Fruit fly (Drosophila melanogaster) whole organism, embryonic: ENCODE results near the gene fzy.

Source experiments
- ATbp ChIP-seq: fragments of 200-800 bp; sonication (Bioruptor generic); optimal IDR thresholded peaks from 2 replicates; lab custom pipeline; 2017; ENCODE audit warnings: missing biosample characterization, mild to moderate bottlenecking, missing genetic modification characterization, missing genetic modification reagents
- Ada2b ChIP-seq: fragments of 200-800 bp; sonication (Bioruptor generic); IDR thresholded peaks from 2 replicates; pipeline ENCODE4 v1.3.6; 2022; ENCODE audit warnings: missing biosample characterization, missing genetic modification characterization
- Awh ChIP-seq: fragments of 200-800 bp; sonication (Bioruptor generic); IDR thresholded peaks from 2 replicates; pipeline ENCODE4, ENCODE4 v1.3.6; 2022; ENCODE audit warnings: missing biosample characterization, missing genetic modification characterization
- C15 ChIP-seq: fragments of 200-800 bp; sonication (Bioruptor generic); IDR thresholded peaks from 3 replicates; pipeline ENCODE4 v1.3.6; 2022; ENCODE audit warnings: missing biosample characterization, missing genetic modification characterization
- CG10366 ChIP-seq: fragments of 200-800 bp; sonication (Bioruptor generic); IDR thresholded peaks from 2 replicates; pipeline ENCODE4 v1.3.6; 2022; ENCODE audit warnings: missing biosample characterization, missing genetic modification characterization
- CG11085 ChIP-seq: fragments of 200-800 bp; sonication (Bioruptor generic); IDR thresholded peaks from 2 replicates; pipeline ENCODE4 v1.3.6; 2022; ENCODE audit warnings: missing biosample characterization, missing genetic modification characterization
- CG1233 ChIP-seq: fragments of 200-800 bp; sonication (Bioruptor generic); optimal IDR thresholded peaks from 4 replicates; lab custom pipeline; 2018; ENCODE audit warnings: missing biosample characterization, mild to moderate bottlenecking, missing genetic modification characterization
- CG12659 ChIP-seq: fragments of 200-800 bp; sonication (Bioruptor generic); optimal IDR thresholded peaks from 3 replicates; lab custom pipeline; 2017; ENCODE audit warnings: mild to moderate bottlenecking, missing biosample characterization, missing genetic modification reagents, missing genetic modification characterization
- CG15479 ChIP-seq: fragments of 200-800 bp; sonication (Bioruptor generic); optimal IDR thresholded peaks from 3 replicates; lab custom pipeline; 2019; ENCODE audit warnings: missing biosample characterization, mild to moderate bottlenecking, missing genetic modification characterization, moderate library complexity
- CG17328 ChIP-seq: fragments of 200-800 bp; sonication (Bioruptor generic); IDR thresholded peaks from 2 replicates; pipeline ENCODE4 v1.3.6; 2022; ENCODE audit warnings: missing biosample characterization, missing genetic modification characterization
- CG17568 ChIP-seq: fragments of 200-800 bp; sonication (Bioruptor generic); optimal IDR thresholded peaks from 2 replicates; lab custom pipeline; 2018; ENCODE audit warnings: missing biosample characterization, mild to moderate bottlenecking, missing genetic modification characterization, moderate library complexity
- CG18011 ChIP-seq: fragments of 200-800 bp; sonication (Bioruptor generic); optimal IDR thresholded peaks from 2 replicates; lab custom pipeline; 2017; ENCODE audit warnings: missing biosample characterization, missing genetic modification characterization, mild to moderate bottlenecking, moderate library complexity, missing genotype
- CG18476 ChIP-seq: fragments of 200-800 bp; sonication (Bioruptor generic); optimal IDR thresholded peaks from 2 replicates; lab custom pipeline; 2016; ENCODE audit warnings: missing biosample characterization, mild to moderate bottlenecking, missing genetic modification characterization
- CG18599 ChIP-seq: fragments of 200-800 bp; sonication (Bioruptor generic); optimal IDR thresholded peaks from 3 replicates; lab custom pipeline; 2017; ENCODE audit warnings: missing biosample characterization, missing genetic modification characterization, mild to moderate bottlenecking, moderate library complexity, missing genetic modification reagents
- CG18619 ChIP-seq: fragments of 200-800 bp; sonication (Bioruptor generic); optimal IDR thresholded peaks from 3 replicates; lab custom pipeline; 2017; ENCODE audit warnings: missing biosample characterization, mild to moderate bottlenecking, missing genetic modification characterization
- CG34224 ChIP-seq: fragments of 200-800 bp; sonication (Bioruptor generic); IDR thresholded peaks from 3 replicates; pipeline ENCODE4 v1.3.6; 2022; ENCODE audit warnings: missing biosample characterization, missing genetic modification characterization; ENCODE audit not compliant: partially characterized antibody
- CG4617 ChIP-seq: fragments of 200-800 bp; sonication (Bioruptor generic); optimal IDR thresholded peaks from 3 replicates; lab custom pipeline; 2016; ENCODE audit warnings: missing biosample characterization, missing genetic modification characterization, borderline replicate concordance
- CG5953 ChIP-seq: fragments of 200-800 bp; sonication (Bioruptor generic); IDR thresholded peaks from 2 replicates; pipeline ENCODE4 v1.3.6; 2022; ENCODE audit warnings: missing biosample characterization, missing genetic modification characterization
- CG7928 ChIP-seq: fragments of 200-800 bp; sonication (Bioruptor generic); optimal IDR thresholded peaks from 2 replicates; lab custom pipeline; 2017; ENCODE audit warnings: missing biosample characterization, mild to moderate bottlenecking, missing genetic modification characterization
- CG7987 ChIP-seq: fragments of 200-800 bp; sonication (Bioruptor generic); optimal IDR thresholded peaks from 2 replicates; lab custom pipeline; 2018; ENCODE audit warnings: missing biosample characterization, mild to moderate bottlenecking, missing genetic modification characterization, moderate library complexity
- CG8290 ChIP-seq, 3 experiments: fragments of 200-800 bp; sonication (Bioruptor generic); optimal IDR thresholded peaks; 2 replicates each; lab custom pipeline; 2016 to 2019; ENCODE audit warnings: missing biosample characterization in 3 of 3, missing genetic modification characterization in 3 of 3, mild to moderate bottlenecking in 2 of 3, moderate library complexity in 1 of 3
- Dll ChIP-seq: fragments of 200-800 bp; sonication (Bioruptor generic); IDR thresholded peaks from 4 replicates; pipeline ENCODE4 v1.3.6; 2022; ENCODE audit warnings: missing biosample characterization, missing genetic modification characterization; ENCODE audit not compliant: partially characterized antibody
- Dp ChIP-seq: fragments of 200-800 bp; sonication (Bioruptor generic); optimal IDR thresholded peaks from 2 replicates; lab custom pipeline; 2018; ENCODE audit warnings: missing biosample characterization, mild to moderate bottlenecking, missing genetic modification characterization, moderate library complexity
- Gsc ChIP-seq: fragments of 200-800 bp; sonication (Bioruptor generic); IDR thresholded peaks from 2 replicates; pipeline ENCODE4 v1.3.6; 2022; ENCODE audit warnings: missing biosample characterization, missing genetic modification characterization
- HmgZ ChIP-seq: fragments of 200-800 bp; sonication (Bioruptor generic); optimal IDR thresholded peaks from 2 replicates; lab custom pipeline; 2018; ENCODE audit warnings: missing biosample characterization, mild to moderate bottlenecking, missing genetic modification characterization
- MBD-R2 ChIP-seq: fragments of 200-800 bp; sonication (Bioruptor generic); IDR thresholded peaks from 2 replicates; pipeline ENCODE4 v1.3.6; 2022; ENCODE audit warnings: missing biosample characterization, missing genetic modification characterization
- MESR4 ChIP-seq: fragments of 200-800 bp; sonication (Bioruptor generic); optimal IDR thresholded peaks from 2 replicates; lab custom pipeline; 2018; ENCODE audit warnings: missing biosample characterization, mild to moderate bottlenecking, missing genetic modification characterization, moderate library complexity
- NfI ChIP-seq: fragments of 200-800 bp; sonication (Bioruptor generic); optimal IDR thresholded peaks from 3 replicates; lab custom pipeline; 2018; ENCODE audit warnings: missing biosample characterization, mild to moderate bottlenecking, missing genetic modification characterization, moderate library complexity
- Oli ChIP-seq: fragments of 200-800 bp; sonication (Bioruptor generic); optimal IDR thresholded peaks from 2 replicates; lab custom pipeline; 2018; ENCODE audit warnings: missing biosample characterization, mild to moderate bottlenecking, missing genetic modification characterization, moderate library complexity
- Ptx1 ChIP-seq: fragments of 200-800 bp; sonication (Bioruptor generic); IDR thresholded peaks from 2 replicates; pipeline ENCODE4 v1.3.6; 2022; ENCODE audit warnings: missing biosample characterization, missing genetic modification characterization
- Spps ChIP-seq: fragments of 200-800 bp; sonication (Bioruptor generic); optimal IDR thresholded peaks from 2 replicates; lab custom pipeline; 2018; ENCODE audit warnings: missing biosample characterization, mild to moderate bottlenecking, missing genetic modification characterization
- Xbp1 ChIP-seq: fragments of 200-800 bp; sonication (Bioruptor generic); optimal IDR thresholded peaks from 3 replicates; lab custom pipeline; 2016; ENCODE audit warnings: missing biosample characterization, mild to moderate bottlenecking, missing genetic modification characterization
- al ChIP-seq: fragments of 200-800 bp; sonication (Bioruptor generic); IDR thresholded peaks from 2 replicates; pipeline ENCODE4 v1.3.6; 2022; ENCODE audit warnings: missing biosample characterization, missing genetic modification characterization
- aop ChIP-seq: fragments of 200-800 bp; sonication (Bioruptor generic); IDR thresholded peaks from 2 replicates; pipeline ENCODE4 v1.3.6; 2022; ENCODE audit warnings: missing biosample characterization, missing genetic modification characterization
- ash1 ChIP-seq: fragments of 200-800 bp; sonication (Bioruptor generic); optimal IDR thresholded peaks from 2 replicates; lab custom pipeline; 2018; ENCODE audit warnings: missing biosample characterization, mild to moderate bottlenecking, missing genetic modification characterization
- bab2 ChIP-seq: fragments of 200-800 bp; sonication (Bioruptor generic); optimal IDR thresholded peaks from 2 replicates; lab custom pipeline; 2016; ENCODE audit warnings: missing biosample characterization, missing genetic modification characterization
- chinmo ChIP-seq: fragments of 200-800 bp; sonication (Bioruptor generic); IDR thresholded peaks from 4 replicates; pipeline ENCODE4 v1.3.6; 2022; ENCODE audit warnings: missing biosample characterization, missing genetic modification characterization; ENCODE audit not compliant: partially characterized antibody
- chm ChIP-seq: fragments of 200-800 bp; sonication (Bioruptor generic); IDR thresholded peaks from 2 replicates; pipeline ENCODE4 v1.3.6; 2022; ENCODE audit warnings: missing biosample characterization, missing genetic modification characterization
- disco-r ChIP-seq: fragments of 200-800 bp; sonication (Bioruptor generic); optimal IDR thresholded peaks from 2 replicates; lab custom pipeline; 2016; ENCODE audit warnings: missing biosample characterization, missing genetic modification characterization
- emc ChIP-seq: fragments of 200-800 bp; sonication (Bioruptor generic); optimal IDR thresholded peaks from 2 replicates; lab custom pipeline; 2016; ENCODE audit warnings: missing biosample characterization, missing genetic modification characterization
- fd102C ChIP-seq: fragments of 200-800 bp; sonication (Bioruptor generic); optimal IDR thresholded peaks from 2 replicates; lab custom pipeline; 2018; ENCODE audit warnings: missing biosample characterization, mild to moderate bottlenecking, missing genetic modification characterization, moderate library complexity
- ken ChIP-seq: fragments of 200-800 bp; sonication (Bioruptor generic); IDR thresholded peaks from 3 replicates; pipeline ENCODE4 v1.3.6; 2022; ENCODE audit warnings: missing biosample characterization, missing genetic modification characterization
- lilli ChIP-seq: fragments of 200-800 bp; sonication (Bioruptor generic); optimal IDR thresholded peaks from 3 replicates; lab custom pipeline; 2016; ENCODE audit warnings: missing biosample characterization, missing genetic modification characterization
- nerfin-1 ChIP-seq: fragments of 200-800 bp; sonication (Bioruptor generic); optimal IDR thresholded peaks from 3 replicates; lab custom pipeline; 2019; ENCODE audit warnings: missing biosample characterization, mild to moderate bottlenecking, missing genetic modification characterization, moderate library complexity
- scrt ChIP-seq: fragments of 200-800 bp; sonication (Bioruptor generic); optimal IDR thresholded peaks from 2 replicates; lab custom pipeline; 2018; ENCODE audit warnings: missing biosample characterization, mild to moderate bottlenecking, missing genetic modification characterization, moderate library complexity
- sens-2 ChIP-seq: fragments of 200-800 bp; sonication (Bioruptor generic); IDR thresholded peaks from 2 replicates; pipeline ENCODE4 v1.3.6; 2022; ENCODE audit warnings: missing biosample characterization, missing genetic modification characterization
- sob ChIP-seq: fragments of 200-800 bp; sonication (Bioruptor generic); IDR thresholded peaks from 2 replicates; pipeline ENCODE4 v1.3.6; 2022; ENCODE audit warnings: missing biosample characterization, missing genetic modification characterization
- ssp ChIP-seq: fragments of 200-800 bp; sonication (Bioruptor generic); IDR thresholded peaks from 2 replicates; pipeline ENCODE4 v1.3.6; 2022; ENCODE audit warnings: missing biosample characterization, missing genetic modification characterization
- trem ChIP-seq: fragments of 200-800 bp; optimal IDR thresholded peaks from 3 replicates; lab custom pipeline; 2019; ENCODE audit warnings: missing biosample characterization, mild to moderate bottlenecking, missing genetic modification characterization, moderate library complexity
- twi ChIP-seq: fragments of 200-800 bp; optimal IDR thresholded peaks from 2 replicates; lab custom pipeline; 2019; ENCODE audit warnings: missing biosample characterization, mild to moderate bottlenecking, missing genetic modification characterization, moderate library complexity
- wor ChIP-seq: fragments of 200-800 bp; sonication (Bioruptor generic); IDR thresholded peaks from 2 replicates; pipeline ENCODE4 v1.3.6; 2022; ENCODE audit warnings: missing biosample characterization, missing genetic modification characterization

Gene fzy

dm6 chr2L:16275809-16276178, 35.0 kb upstream of the fzy start (continued):
- TF ChIP-seq C15 (GFP tag; lab: Robert Waterston, UW), result no peak
- no peak for TF ChIP-seq Gsc (GFP tag; lab: Robert Waterston, UW)
- TF ChIP-seq ken (GFP tag; lab: Robert Waterston, UW), result no peak
- no peak for TF ChIP-seq CG17568
- no peak for TF ChIP-seq CG7928 (GFP tag; lab: Kevin White, UChicago)
- peak; percentile 47 for TF ChIP-seq CG18476 (GFP tag; lab: Kevin White, UChicago)
- peak; percentile 32 for TF ChIP-seq Xbp1 (GFP tag; lab: Kevin White, UChicago)
- TF ChIP-seq sens-2 (GFP tag; lab: Robert Waterston, UW), result no peak
- peak; percentile 86 for TF ChIP-seq CG18599
- TF ChIP-seq ATbp (GFP tag; lab: Kevin White, UChicago), result peak; percentile 47
- TF ChIP-seq trem (tag; lab: Kevin White, UChicago), result no peak
- TF ChIP-seq CG11085 (GFP tag; lab: Robert Waterston, UW), result no peak
- TF ChIP-seq CG12659, result peak; percentile 48
- TF ChIP-seq fd102C (GFP tag; lab: Kevin White, UChicago), result no peak
- TF ChIP-seq Dp, result no peak
- no peak for TF ChIP-seq twi
- TF ChIP-seq Ada2b (GFP tag; lab: Robert Waterston, UW), result peak; percentile 36; the same call in 1 of the 2 replicates
- TF ChIP-seq Spps (tag; lab: Kevin White, UChicago), result no peak
- peak; percentile 45 for TF ChIP-seq lilli (GFP tag; lab: Kevin White, UChicago)
- peak; percentile 35 for TF ChIP-seq Ptx1 (GFP tag; lab: Robert Waterston, UW)
- no peak for TF ChIP-seq CG34224 (GFP tag; lab: Robert Waterston, UW)
- no peak for TF ChIP-seq CG15479 (GFP tag; lab: Kevin White, UChicago)
- TF ChIP-seq nerfin-1 (tag; lab: Kevin White, UChicago), result no peak
- TF ChIP-seq emc (GFP tag; lab: Kevin White, UChicago), result no peak
- no peak for TF ChIP-seq HmgZ (tag; lab: Kevin White, UChicago)
- peak; percentile 42 for TF ChIP-seq NfI (GFP tag; lab: Kevin White, UChicago)
- no peak for TF ChIP-seq Awh
- no peak for TF ChIP-seq CG4617
- peak; percentile 16 for TF ChIP-seq bab2
- no peak for TF ChIP-seq al
- TF ChIP-seq aop (GFP tag; lab: Robert Waterston, UW), result no peak
- no peak for TF ChIP-seq ash1 (GFP tag; lab: Kevin White, UChicago)
- no peak for TF ChIP-seq CG18011
- no peak for TF ChIP-seq MBD-R2
- peak; percentile 40; the same call in 1 of the 2 replicates for TF ChIP-seq sob (GFP tag; lab: Robert Waterston, UW)
- TF ChIP-seq scrt (GFP tag; lab: Kevin White, UChicago), result peak; percentile 50
- TF ChIP-seq CG8290 (GFP tag; optimal IDR thresholded peaks at IDR 0.05; lab: Kevin White, UChicago), result no peak
- TF ChIP-seq CG8290 (tag; optimal IDR thresholded peaks at IDR 0.05; lab: Kevin White, UChicago), result no peak
- peak; percentile 41 for TF ChIP-seq CG18619 (GFP tag; lab: Kevin White, UChicago)
- TF ChIP-seq wor, result no peak
- TF ChIP-seq Oli (tag; lab: Kevin White, UChicago), result peak; percentile 62
- peak; percentile 35 for TF ChIP-seq CG10366 (GFP tag; lab: Robert Waterston, UW)
- TF ChIP-seq chinmo, result no peak
- no peak for TF ChIP-seq disco-r (GFP tag; lab: Kevin White, UChicago)
- TF ChIP-seq CG7987 (GFP tag; lab: Kevin White, UChicago), result no peak
- no peak for TF ChIP-seq CG17328 (GFP tag; lab: Robert Waterston, UW)
- peak; percentile 35 for TF ChIP-seq CG1233 (GFP tag; lab: Kevin White, UChicago)
- TF ChIP-seq Dll (GFP tag; lab: Robert Waterston, UW), result no peak
- TF ChIP-seq MESR4 (GFP tag; lab: Kevin White, UChicago), result no peak
- TF ChIP-seq ssp (GFP tag; lab: Robert Waterston, UW), result peak; percentile 18; the same call in 1 of the 2 replicates
- TF ChIP-seq chm, result no peak
- no peak for TF ChIP-seq CG5953 (GFP tag; lab: Robert Waterston, UW)
